Worm (Caenorhabditis elegans) whole organism, L2 larva: ENCODE data around the gene acer-1.

Experiments
- C34F6.9 ChIP-seq: fragments of 150-350 bp; optimal IDR thresholded peaks from 2 replicates; lab custom pipeline; 2014; ENCODE audit warnings: missing biosample characterization, missing genetic modification characterization
- F13H6.1 ChIP-seq: sonication (generic microtip); optimal IDR thresholded peaks from 2 replicates; lab custom pipeline; 2016; ENCODE audit warnings: missing genetic modification characterization, missing compliant biosample characterization
- Y55F3AM.14 ChIP-seq: fragments of 200-800 bp; sonication (Bioruptor generic); optimal IDR thresholded peaks from 2 replicates; lab custom pipeline; 2018; ENCODE audit warnings: mild to moderate bottlenecking, missing genetic modification characterization, missing compliant biosample characterization
- ZK546.5 ChIP-seq: sonication (generic microtip); optimal IDR thresholded peaks from 2 replicates; lab custom pipeline; 2017; ENCODE audit warnings: missing biosample characterization, missing genetic modification characterization
- alr-1 ChIP-seq: fragments of 150-350 bp; optimal IDR thresholded peaks from 2 replicates; lab custom pipeline; 2014; ENCODE audit warnings: missing biosample characterization, missing genetic modification characterization
- blmp-1 ChIP-seq: sonication (generic microtip); optimal IDR thresholded peaks from 2 replicates; lab custom pipeline; 2017; ENCODE audit warnings: missing genetic modification characterization, mild to moderate bottlenecking, missing compliant biosample characterization, antibody characterized with exemption, moderate library complexity; ENCODE audit not compliant: insufficient read depth
- ceh-16 ChIP-seq: fragments of 150-350 bp; optimal IDR thresholded peaks from 2 replicates; lab custom pipeline; 2014; ENCODE audit warnings: missing biosample characterization, missing genetic modification characterization
- crh-2 ChIP-seq: sonication (generic microtip); optimal IDR thresholded peaks from 2 replicates; lab custom pipeline; 2017; ENCODE audit warnings: missing biosample characterization, missing genetic modification characterization
- dmd-4 ChIP-seq: sonication (generic microtip); optimal IDR thresholded peaks from 2 replicates; lab custom pipeline; 2017; ENCODE audit warnings: missing biosample characterization, missing genetic modification characterization
- egl-27 ChIP-seq: sonication (generic microtip); optimal IDR thresholded peaks from 3 replicates; lab custom pipeline; 2017; ENCODE audit warnings: missing biosample characterization, missing genetic modification reagents, missing genetic modification characterization
- elt-1 ChIP-seq: fragments of 150-350 bp; optimal IDR thresholded peaks from 2 replicates; lab custom pipeline; 2014; ENCODE audit warnings: missing biosample characterization, missing genetic modification characterization
- elt-3 ChIP-seq: sonication (generic microtip); optimal IDR thresholded peaks from 2 replicates; lab custom pipeline; 2017; ENCODE audit warnings: missing biosample characterization, missing genetic modification characterization
- fos-1 ChIP-seq: fragments of 150-350 bp; optimal IDR thresholded peaks from 2 replicates; lab custom pipeline; 2014; ENCODE audit warnings: missing biosample characterization, missing genetic modification characterization
- gmeb-1 ChIP-seq: fragments of 150-350 bp; optimal IDR thresholded peaks from 2 replicates; lab custom pipeline; 2014; ENCODE audit warnings: missing biosample characterization, missing genetic modification characterization
- lin-11 ChIP-seq: fragments of 150-350 bp; sonication (generic microtip); optimal IDR thresholded peaks from 2 replicates; lab custom pipeline; 2014; ENCODE audit warnings: missing biosample characterization, missing genetic modification characterization, inconsistent platforms, mixed read lengths
- lin-13 ChIP-seq: fragments of 150-350 bp; optimal IDR thresholded peaks from 2 replicates; lab custom pipeline; 2014; ENCODE audit warnings: missing biosample characterization, missing genetic modification reagents, missing genetic modification characterization
- lin-39 ChIP-seq: fragments of 150-350 bp; optimal IDR thresholded peaks from 2 replicates; lab custom pipeline; 2014; ENCODE audit warnings: missing biosample characterization, missing genetic modification reagents, missing genetic modification characterization
- lsy-2 ChIP-seq, 2 experiments: fragments of 150-350 bp in 1 of 2; sonication (generic microtip) in 1 of 2; optimal IDR thresholded peaks; 2 replicates each; lab custom pipeline; 2014 to 2017; ENCODE audit warnings: missing biosample characterization in 2 of 2, missing genetic modification characterization in 2 of 2
- mab-5 ChIP-seq: fragments of 150-350 bp; optimal IDR thresholded peaks from 2 replicates; lab custom pipeline; 2014; ENCODE audit warnings: missing biosample characterization, missing genetic modification characterization
- mbf-1 ChIP-seq: sonication (generic microtip); optimal IDR thresholded peaks from 2 replicates; lab custom pipeline; 2017; ENCODE audit warnings: missing biosample characterization, missing genetic modification characterization
- mdl-1 ChIP-seq, 2 experiments: fragments of 150-350 bp in 1 of 2; sonication (generic microtip) in 1 of 2; optimal IDR thresholded peaks; 2 replicates each; lab custom pipeline; 2017; ENCODE audit warnings: missing biosample characterization in 2 of 2, missing genetic modification characterization in 2 of 2
- nhr-11 ChIP-seq: fragments of 150-350 bp; optimal IDR thresholded peaks from 2 replicates; lab custom pipeline; 2014; ENCODE audit warnings: missing biosample characterization, missing genetic modification characterization
- nhr-12 ChIP-seq: fragments of 150-350 bp; optimal IDR thresholded peaks from 2 replicates; lab custom pipeline; 2014; ENCODE audit warnings: missing biosample characterization, missing genetic modification characterization
- nhr-129 ChIP-seq: fragments of 150-350 bp; optimal IDR thresholded peaks from 2 replicates; lab custom pipeline; 2014; ENCODE audit warnings: missing biosample characterization, missing genetic modification characterization
- nhr-21 ChIP-seq: fragments of 150-350 bp; optimal IDR thresholded peaks from 2 replicates; lab custom pipeline; 2014; ENCODE audit warnings: missing biosample characterization, missing genetic modification characterization
- nhr-23 ChIP-seq: fragments of 150-350 bp; optimal IDR thresholded peaks from 2 replicates; lab custom pipeline; 2014; ENCODE audit warnings: missing biosample characterization, missing genetic modification reagents, missing genetic modification characterization
- nhr-237 ChIP-seq: fragments of 150-350 bp; optimal IDR thresholded peaks from 2 replicates; lab custom pipeline; 2014; ENCODE audit warnings: missing biosample characterization, missing genetic modification characterization
- nhr-25 ChIP-seq: fragments of 150-350 bp; sonication (generic microtip); optimal IDR thresholded peaks from 3 replicates; lab custom pipeline; 2014; ENCODE audit warnings: missing biosample characterization, missing genetic modification characterization
- nhr-6 ChIP-seq: fragments of 150-350 bp; optimal IDR thresholded peaks from 2 replicates; lab custom pipeline; 2014; ENCODE audit warnings: missing biosample characterization, missing genetic modification characterization
- sem-4 ChIP-seq: fragments of 150-350 bp; optimal IDR thresholded peaks from 2 replicates; lab custom pipeline; 2014; ENCODE audit warnings: missing biosample characterization, missing genetic modification reagents, missing genetic modification characterization
- skn-1 ChIP-seq: sonication (generic microtip); optimal IDR thresholded peaks from 2 replicates; lab custom pipeline; 2017; ENCODE audit warnings: missing biosample characterization, missing genetic modification characterization
- sma-3 ChIP-seq: sonication (generic microtip); optimal IDR thresholded peaks from 2 replicates; lab custom pipeline; 2016; ENCODE audit warnings: missing genetic modification reagents, missing genetic modification characterization, missing compliant biosample characterization
- sma-9 ChIP-seq, 2 experiments: fragments of 150-350 bp in 1 of 2; sonication (generic microtip) in 1 of 2; optimal IDR thresholded peaks; 2 replicates each; lab custom pipeline; 2014 to 2016; ENCODE audit warnings: missing genetic modification characterization in 2 of 2, mild to moderate bottlenecking in 1 of 2, missing biosample characterization in 1 of 2, missing compliant biosample characterization in 1 of 2, missing genetic modification reagents in 1 of 2, moderate library complexity in 1 of 2
- snpc-4 ChIP-seq: fragments of 150-350 bp; optimal IDR thresholded peaks from 2 replicates; lab custom pipeline; 2014; ENCODE audit warnings: missing biosample characterization, missing genetic modification characterization
- unc-39 ChIP-seq: fragments of 150-350 bp; optimal IDR thresholded peaks from 2 replicates; lab custom pipeline; 2014; ENCODE audit warnings: missing biosample characterization, missing genetic modification characterization
- unc-55 ChIP-seq: fragments of 150-350 bp; sonication (generic microtip); optimal IDR thresholded peaks from 3 replicates; lab custom pipeline; 2014; ENCODE audit warnings: missing biosample characterization, missing genetic modification reagents, missing genetic modification characterization
- unc-62 ChIP-seq: fragments of 150-350 bp; optimal IDR thresholded peaks from 2 replicates; lab custom pipeline; 2014; ENCODE audit warnings: missing biosample characterization, missing genetic modification reagents, missing genetic modification characterization
- zag-1 ChIP-seq: fragments of 150-350 bp; optimal IDR thresholded peaks from 2 replicates; lab custom pipeline; 2014; ENCODE audit warnings: missing biosample characterization, missing genetic modification characterization
- ztf-1 ChIP-seq: fragments of 200-800 bp; sonication (Bioruptor generic); conservative IDR thresholded peaks from 2 replicates; pipeline ENCODE4 v1.3.6; 2022; ENCODE audit warnings: missing genetic modification characterization, missing compliant biosample characterization

acer-1 gene

ce11 chrII:6934729-6935128 is 44.5 kb upstream of the acer-1 start:
- TF ChIP-seq gmeb-1 (tag; lab: Kevin White, UChicago) (no peak), nhr-25 (tag; lab: Kevin White, UChicago) (no peak)
- TF ChIP-seq, all 48 proteins: peak for 0

ce11 chrII:6932978-6933377 is 42.8 kb upstream of the acer-1 start:
- no peak for TF ChIP-seq zag-1 (tag; lab: Kevin White, UChicago)
- TF ChIP-seq ztf-1 = no peak
- no peak for TF ChIP-seq egl-27 (tag; lab: Kevin White, UChicago)
- no peak for TF ChIP-seq unc-39

ce11 chrII:6930072-6930471 is 39.9 kb upstream of the acer-1 start:
- TF ChIP-seq lin-39 (tag; lab: Kevin White, UChicago) (no peak), unc-55 (GFP tag; lab: Kevin White, UChicago) (peak; percentile 58), C34F6.9 (tag; lab: Kevin White, UChicago) (peak; percentile 45)

ce11 chrII:6928416-6928815 is 38.2 kb upstream of the acer-1 start, which contains the start of gene flcn-1:
Gene flcn-1, plus strand, starts transcription at chrII:6928763.
- TF ChIP-seq unc-55 (GFP tag; lab: Kevin White, UChicago) (peak; percentile 45), skn-1 (peak; percentile 28), ceh-16 (tag; lab: Kevin White, UChicago) (no peak), lin-11 (tag; lab: Kevin White, UChicago) (no peak), nhr-237 (tag; lab: Kevin White, UChicago) (no peak), unc-39 (no peak), mab-5 (no peak), lsy-2 (tag; optimal IDR thresholded peaks at IDR 0.05; lab: Kevin White, UChicago) (peak in 1 of 2 experiments; percentile 66), nhr-25 (tag; lab: Kevin White, UChicago) (peak; percentile 38), nhr-129 (tag; lab: Kevin White, UChicago) (peak; percentile 63), zag-1 (tag; lab: Kevin White, UChicago) (no peak), nhr-11 (tag; lab: Kevin White, UChicago) (no peak), elt-1 (tag; lab: Kevin White, UChicago) (no peak), mdl-1 (tag; optimal IDR thresholded peaks at IDR 0.05; lab: Kevin White, UChicago) (no peak), ZK546.5 (tag; lab: Kevin White, UChicago) (no peak), alr-1 (tag; lab: Kevin White, UChicago) (no peak), mbf-1 (tag; lab: Kevin White, UChicago) (no peak), lin-13 (GFP tag; lab: Kevin White, UChicago) (no peak), ztf-1 (no peak), sma-3 (GFP tag; lab: Kevin White, UChicago) (no peak), snpc-4 (tag; lab: Kevin White, UChicago) (peak; percentile 2), F13H6.1 (tag; lab: Kevin White, UChicago) (peak; percentile 59), fos-1 (tag; lab: Kevin White, UChicago) (peak; percentile 11), C34F6.9 (tag; lab: Kevin White, UChicago) (peak; percentile 80), sem-4 (tag; lab: Kevin White, UChicago) (no peak), sma-9 (GFP tag; optimal IDR thresholded peaks at IDR 0.05; lab: Kevin White, UChicago) (peak; percentile 77), sma-9 (tag; optimal IDR thresholded peaks at IDR 0.05; lab: Kevin White, UChicago) (no peak), nhr-23 (tag; lab: Kevin White, UChicago) (no peak), nhr-6 (tag; lab: Kevin White, UChicago) (peak; percentile 66), crh-2 (tag; lab: Kevin White, UChicago) (peak; percentile 59)

ce11 chrII:6927603-6928002 is 37.4 kb upstream of the acer-1 start, which contains the start of gene F22D3.4:
Gene F22D3.4, minus strand, starts transcription at chrII:6927603.
- TF ChIP-seq blmp-1 (no peak), nhr-12 (tag; lab: Kevin White, UChicago) (no peak), Y55F3AM.14 (GFP tag; lab: Kevin White, UChicago) (no peak), crh-2 (tag; lab: Kevin White, UChicago) (no peak), unc-39 (no peak), elt-3 (tag; lab: Kevin White, UChicago) (no peak), mab-5 (no peak), lin-39 (tag; lab: Kevin White, UChicago) (no peak), nhr-129 (tag; lab: Kevin White, UChicago) (no peak), nhr-21 (tag; lab: Kevin White, UChicago) (no peak), F13H6.1 (tag; lab: Kevin White, UChicago) (no peak), C34F6.9 (tag; lab: Kevin White, UChicago) (no peak), mdl-1 (tag; optimal IDR thresholded peaks at IDR 0.05; lab: Kevin White, UChicago) (no peak), unc-62 (GFP tag; lab: Kevin White, UChicago) (no peak), nhr-237 (tag; lab: Kevin White, UChicago) (no peak), dmd-4 (tag; lab: Kevin White, UChicago) (no peak)
- TF ChIP-seq, all 48 proteins: peak for 0
